Fruit fly (Drosophila melanogaster): ENCODE measurements around the gene CG7987.

- no peak for TF ChIP-seq gl (tag; optimal IDR thresholded peaks at IDR 0.05)
- TF ChIP-seq Ets98B (GFP tag; IDR thresholded peaks at IDR 0.05): no peak
- TF ChIP-seq fd96Ca (GFP tag; IDR thresholded peaks at IDR 0.05): no peak; the same call in 1 of the 3 replicates
Observed at dm6 chr3R:14589483-14589882, 13.8 kb upstream of the CG7987 start.

Measured in whole organism, pupa.